Fruit fly (Drosophila melanogaster) whole organism, embryonic: Measurements from ENCODE around the gene UQCR-C2.
A peak's percentile ranks its signal among the peaks of the same experiment; 100 is the strongest.

Experiments
- Adf1 ChIP-seq: fragments of 200-800 bp; sonication (Bioruptor generic); IDR thresholded peaks from 2 replicates; pipeline ENCODE4 v1.3.6; 2022; ENCODE audit warnings: missing biosample characterization, missing genetic modification characterization
- BEAF-32 ChIP-seq: fragments of 200-800 bp; sonication (Bioruptor generic); optimal IDR thresholded peaks from 3 replicates; lab custom pipeline; 2017; ENCODE audit warnings: missing biosample characterization, missing genetic modification characterization, mild to moderate bottlenecking, moderate library complexity, missing genetic modification reagents
- Bdp1 ChIP-seq: fragments of 200-800 bp; sonication (Bioruptor generic); optimal IDR thresholded peaks from 3 replicates; lab custom pipeline; 2016; ENCODE audit warnings: missing biosample characterization, missing genetic modification characterization
- CG10209 ChIP-seq: fragments of 200-800 bp; sonication (Bioruptor generic); optimal IDR thresholded peaks from 3 replicates; lab custom pipeline; 2017; ENCODE audit warnings: missing biosample characterization, mild to moderate bottlenecking, missing genetic modification characterization, missing genetic modification reagents
- CG10274 ChIP-seq: fragments of 200-800 bp; sonication (Bioruptor generic); optimal IDR thresholded peaks from 3 replicates; lab custom pipeline; 2017; ENCODE audit warnings: missing biosample characterization, mild to moderate bottlenecking, missing genetic modification characterization
- CG10565 ChIP-seq: fragments of 200-800 bp; sonication (Bioruptor generic); optimal IDR thresholded peaks from 3 replicates; lab custom pipeline; 2016; ENCODE audit warnings: missing biosample characterization, mild to moderate bottlenecking, missing genetic modification characterization
- CG12744 ChIP-seq: fragments of 200-800 bp; sonication (Bioruptor generic); optimal IDR thresholded peaks from 2 replicates; lab custom pipeline; 2016; ENCODE audit warnings: missing biosample characterization, missing genetic modification characterization
- CG12769 ChIP-seq: fragments of 200-800 bp; sonication (Bioruptor generic); optimal IDR thresholded peaks from 2 replicates; lab custom pipeline; 2019; ENCODE audit warnings: missing biosample characterization, mild to moderate bottlenecking, missing genetic modification characterization, moderate library complexity
- CG13624 ChIP-seq: fragments of 200-800 bp; sonication (Bioruptor generic); optimal IDR thresholded peaks from 2 replicates; lab custom pipeline; 2016; ENCODE audit warnings: missing biosample characterization, missing genetic modification characterization
- CG16779 ChIP-seq: fragments of 200-800 bp; sonication (Bioruptor generic); IDR thresholded peaks from 2 replicates; pipeline ENCODE4 v1.3.6; 2022; ENCODE audit warnings: missing biosample characterization, missing genetic modification characterization
- CG17912 ChIP-seq: fragments of 200-800 bp; sonication (Bioruptor generic); optimal IDR thresholded peaks from 2 replicates; lab custom pipeline; 2018; ENCODE audit warnings: missing biosample characterization, mild to moderate bottlenecking, missing genetic modification characterization
- CG1792 ChIP-seq: fragments of 200-800 bp; sonication (Bioruptor generic); optimal IDR thresholded peaks from 2 replicates; lab custom pipeline; 2016; ENCODE audit warnings: missing biosample characterization, missing genetic modification characterization
- CG18011 ChIP-seq: fragments of 200-800 bp; sonication (Bioruptor generic); optimal IDR thresholded peaks from 2 replicates; lab custom pipeline; 2017; ENCODE audit warnings: missing biosample characterization, missing genetic modification characterization, mild to moderate bottlenecking, moderate library complexity, missing genotype
- CG2202 ChIP-seq: fragments of 200-800 bp; sonication (Bioruptor generic); optimal IDR thresholded peaks from 2 replicates; lab custom pipeline; 2018; ENCODE audit warnings: missing biosample characterization, mild to moderate bottlenecking, missing genetic modification characterization
- CG2712 ChIP-seq: fragments of 200-800 bp; optimal IDR thresholded peaks from 3 replicates; lab custom pipeline; 2019; ENCODE audit warnings: missing biosample characterization, mild to moderate bottlenecking, missing genetic modification characterization, moderate library complexity
- CG31388 ChIP-seq: fragments of 200-800 bp; sonication (Bioruptor generic); optimal IDR thresholded peaks from 2 replicates; lab custom pipeline; 2016; ENCODE audit warnings: missing biosample characterization, missing genetic modification characterization
- CG3163 ChIP-seq: fragments of 200-800 bp; sonication (Bioruptor generic); optimal IDR thresholded peaks from 3 replicates; lab custom pipeline; 2016; ENCODE audit warnings: missing biosample characterization, missing genetic modification characterization
- CG32532 ChIP-seq: fragments of 200-800 bp; sonication (Bioruptor generic); IDR thresholded peaks from 2 replicates; pipeline ENCODE4 v1.3.6; 2022; ENCODE audit warnings: missing biosample characterization, missing genetic modification characterization
- CG34376 ChIP-seq: fragments of 200-800 bp; sonication (Bioruptor generic); optimal IDR thresholded peaks from 2 replicates; lab custom pipeline; 2018; ENCODE audit warnings: missing biosample characterization, mild to moderate bottlenecking, missing genetic modification characterization
- CG4617 ChIP-seq: fragments of 200-800 bp; sonication (Bioruptor generic); optimal IDR thresholded peaks from 3 replicates; lab custom pipeline; 2016; ENCODE audit warnings: missing biosample characterization, missing genetic modification characterization, borderline replicate concordance
- CG4854 ChIP-seq: fragments of 200-800 bp; sonication (Bioruptor generic); optimal IDR thresholded peaks from 2 replicates; lab custom pipeline; 2016; ENCODE audit warnings: missing biosample characterization, missing genetic modification characterization, inconsistent platforms
- CG6254 ChIP-seq: fragments of 200-800 bp; sonication (Bioruptor generic); optimal IDR thresholded peaks from 3 replicates; lab custom pipeline; 2017; ENCODE audit warnings: mild to moderate bottlenecking, missing biosample characterization, missing genetic modification reagents, missing genetic modification characterization
- CG7271 ChIP-seq: fragments of 200-800 bp; sonication (Bioruptor generic); optimal IDR thresholded peaks from 2 replicates; lab custom pipeline; 2018; ENCODE audit warnings: missing biosample characterization, mild to moderate bottlenecking, missing genetic modification characterization, moderate library complexity
- Ets97D ChIP-seq: fragments of 200-800 bp; sonication (Bioruptor generic); optimal IDR thresholded peaks from 3 replicates; lab custom pipeline; 2016; ENCODE audit warnings: missing biosample characterization, missing genetic modification characterization
- Gsc ChIP-seq: fragments of 200-800 bp; sonication (Bioruptor generic); IDR thresholded peaks from 2 replicates; pipeline ENCODE4 v1.3.6; 2022; ENCODE audit warnings: missing biosample characterization, missing genetic modification characterization
- H2.0 ChIP-seq: fragments of 200-800 bp; sonication (Bioruptor generic); IDR thresholded peaks from 2 replicates; pipeline ENCODE4 v1.3.6; 2022; ENCODE audit warnings: missing biosample characterization, missing genetic modification characterization
- Hmr ChIP-seq: fragments of 200-800 bp; sonication (Bioruptor generic); optimal IDR thresholded peaks from 3 replicates; lab custom pipeline; 2017; ENCODE audit warnings: mild to moderate bottlenecking, missing biosample characterization, missing genetic modification reagents, missing genetic modification characterization
- Hr3 ChIP-seq: fragments of 200-800 bp; sonication (Bioruptor generic); optimal IDR thresholded peaks from 3 replicates; lab custom pipeline; 2016; ENCODE audit warnings: missing biosample characterization, missing genetic modification characterization
- NfI ChIP-seq: fragments of 200-800 bp; sonication (Bioruptor generic); optimal IDR thresholded peaks from 3 replicates; lab custom pipeline; 2018; ENCODE audit warnings: missing biosample characterization, mild to moderate bottlenecking, missing genetic modification characterization, moderate library complexity
- Rfx ChIP-seq: fragments of 200-800 bp; sonication (Bioruptor generic); IDR thresholded peaks from 2 replicates; pipeline ENCODE4 v1.3.6; 2022; ENCODE audit warnings: missing biosample characterization, missing genetic modification characterization
- YL-1 ChIP-seq: fragments of 200-800 bp; sonication (Bioruptor generic); optimal IDR thresholded peaks from 3 replicates; lab custom pipeline; 2017; ENCODE audit warnings: missing biosample characterization, mild to moderate bottlenecking, missing genetic modification characterization
- ab ChIP-seq: fragments of 200-800 bp; sonication (Bioruptor generic); optimal IDR thresholded peaks from 2 replicates; lab custom pipeline; 2016; ENCODE audit warnings: missing biosample characterization, missing genetic modification characterization
- ac ChIP-seq: fragments of 200-800 bp; sonication (Bioruptor generic); optimal IDR thresholded peaks from 3 replicates; lab custom pipeline; 2017; ENCODE audit warnings: missing biosample characterization, mild to moderate bottlenecking, missing genetic modification characterization
- caup ChIP-seq: fragments of 200-800 bp; sonication (Bioruptor generic); optimal IDR thresholded peaks from 3 replicates; lab custom pipeline; 2017; ENCODE audit warnings: missing biosample characterization, mild to moderate bottlenecking, missing genetic modification characterization, moderate library complexity; ENCODE audit not compliant: severe bottlenecking
- crc ChIP-seq: fragments of 200-800 bp; sonication (Bioruptor generic); optimal IDR thresholded peaks from 2 replicates; lab custom pipeline; 2016; ENCODE audit warnings: missing biosample characterization, missing genetic modification characterization
- eyg ChIP-seq: fragments of 200-800 bp; sonication (Bioruptor generic); optimal IDR thresholded peaks from 3 replicates; lab custom pipeline; 2016; ENCODE audit warnings: missing biosample characterization, missing genetic modification characterization
- fd96Cb ChIP-seq: fragments of 200-800 bp; sonication (Bioruptor generic); optimal IDR thresholded peaks from 2 replicates; lab custom pipeline; 2018; ENCODE audit warnings: missing biosample characterization, mild to moderate bottlenecking, missing genetic modification characterization, moderate library complexity
- ftz-f1 ChIP-seq: fragments of 200-800 bp; sonication (Bioruptor generic); optimal IDR thresholded peaks from 2 replicates; lab custom pipeline; 2016; ENCODE audit warnings: missing biosample characterization, missing genetic modification characterization
- gsb-n ChIP-seq: fragments of 200-800 bp; sonication (Bioruptor generic); optimal IDR thresholded peaks from 3 replicates; lab custom pipeline; 2018; ENCODE audit warnings: missing biosample characterization, mild to moderate bottlenecking, missing genetic modification characterization
- gt ChIP-seq: fragments of 200-800 bp; sonication (Bioruptor generic); IDR thresholded peaks from 2 replicates; pipeline ENCODE4 v1.3.6; 2022; ENCODE audit warnings: missing biosample characterization, missing genetic modification characterization
- hb ChIP-seq: fragments of 200-800 bp; sonication (Bioruptor generic); IDR thresholded peaks from 3 replicates; pipeline ENCODE4 v1.3.6; 2022; ENCODE audit warnings: missing biosample characterization, missing genetic modification characterization; ENCODE audit not compliant: partially characterized antibody
- kah ChIP-seq: fragments of 200-800 bp; sonication (Bioruptor generic); optimal IDR thresholded peaks from 2 replicates; lab custom pipeline; 2018; ENCODE audit warnings: missing biosample characterization, mild to moderate bottlenecking, missing genetic modification characterization
- kay ChIP-seq: fragments of 200-800 bp; sonication (Bioruptor generic); optimal IDR thresholded peaks from 2 replicates; lab custom pipeline; 2016; ENCODE audit warnings: missing biosample characterization, missing genetic modification characterization
- lab ChIP-seq: fragments of 200-800 bp; sonication (Bioruptor generic); optimal IDR thresholded peaks from 3 replicates; lab custom pipeline; 2017; ENCODE audit warnings: missing biosample characterization, missing genetic modification characterization, mild to moderate bottlenecking, moderate library complexity, missing genetic modification reagents
- odd ChIP-seq: fragments of 200-800 bp; sonication (Bioruptor generic); optimal IDR thresholded peaks from 2 replicates; lab custom pipeline; 2017; ENCODE audit warnings: missing biosample characterization, mild to moderate bottlenecking, missing genetic modification characterization
- pita ChIP-seq: fragments of 200-800 bp; sonication (Bioruptor generic); optimal IDR thresholded peaks from 2 replicates; lab custom pipeline; 2017; ENCODE audit warnings: missing biosample characterization, mild to moderate bottlenecking, missing genetic modification characterization
- prd ChIP-seq, 3 experiments: fragments of >200 bp in 2 of 3; fragments of 200-800 bp in 1 of 3; sonication (Bioruptor generic) in 1 of 3; optimal IDR thresholded peaks in 2 of 3; IDR thresholded peaks in 1 of 3; 2 replicates in 2 of 3; 3 replicates in 1 of 3; pipeline versions ENCODE4 v1.3.6 to Lab custom; 2017 to 2022; ENCODE audit warnings: missing biosample characterization in 1 of 3, missing genetic modification characterization in 1 of 3
- tin ChIP-seq: fragments of 200-800 bp; sonication (Bioruptor generic); optimal IDR thresholded peaks from 3 replicates; lab custom pipeline; 2016; ENCODE audit warnings: missing biosample characterization, missing genetic modification characterization
- unc-4 ChIP-seq: fragments of 200-800 bp; sonication (Bioruptor generic); IDR thresholded peaks from 2 replicates; pipeline ENCODE4 v1.3.6; 2022; ENCODE audit warnings: missing biosample characterization, missing genetic modification characterization; ENCODE audit not compliant: partially characterized antibody

The UQCR-C2 gene

dm6 chr3L:16612152-16612551 is 28.2 kb downstream of the UQCR-C2 start, which contains the start of gene CG4101 (continued):
- TF ChIP-seq Adf1 (GFP tag; lab: Robert Waterston, UW), result peak; percentile 51
- peak; percentile 62 for TF ChIP-seq odd
- peak; percentile 67 for TF ChIP-seq Bdp1 (GFP tag; lab: Kevin White, UChicago)
- TF ChIP-seq ab (GFP tag; lab: Kevin White, UChicago), result peak; percentile 24
- TF ChIP-seq Hr3 (GFP tag; lab: Kevin White, UChicago), result peak; percentile 83
- no peak for TF ChIP-seq gt (GFP tag; lab: Robert Waterston, UW)
- TF ChIP-seq fd96Cb (tag; lab: Kevin White, UChicago), result peak; percentile 59
- peak; percentile 11 for TF ChIP-seq eyg (GFP tag; lab: Kevin White, UChicago)
- TF ChIP-seq CG13624 (GFP tag; lab: Kevin White, UChicago), result peak; percentile 74
- peak; percentile 75 for TF ChIP-seq CG12769 (tag; lab: Kevin White, UChicago)
- TF ChIP-seq gsb-n (tag; lab: Kevin White, UChicago), result peak; percentile 60
- TF ChIP-seq CG10565, result peak; percentile 42
- TF ChIP-seq CG7271 (tag; lab: Kevin White, UChicago), result peak; percentile 67
- TF ChIP-seq Rfx (GFP tag; lab: Robert Waterston, UW), result peak; percentile 83
- peak; percentile 74 for TF ChIP-seq caup (GFP tag; lab: Kevin White, UChicago)
- no peak for TF ChIP-seq prd (optimal IDR thresholded peaks at IDR 0.05; lab: Kevin White, UChicago)
- TF ChIP-seq prd (GFP tag; IDR thresholded peaks at IDR 0.05; lab: Robert Waterston, UW), result peak; percentile 85
- TF ChIP-seq CG3163 (GFP tag; lab: Kevin White, UChicago), result peak; percentile 2
- TF ChIP-seq CG1792 (GFP tag; lab: Kevin White, UChicago), result peak; percentile 33
- TF ChIP-seq CG18011 (GFP tag; lab: Kevin White, UChicago), result peak; percentile 65
- TF ChIP-seq crc (GFP tag; lab: Kevin White, UChicago), result peak; percentile 49
- TF ChIP-seq Gsc (GFP tag; lab: Robert Waterston, UW), result peak; percentile 29; the same call in 1 of the 2 replicates
- peak; percentile 77 for TF ChIP-seq CG34376 (GFP tag; lab: Kevin White, UChicago)
- TF ChIP-seq hb (GFP tag; lab: Robert Waterston, UW), result no peak; the same call in 2 of the 3 replicates
- peak; percentile 52 for TF ChIP-seq CG2202
- TF ChIP-seq lab (GFP tag; lab: Kevin White, UChicago), result peak; percentile 79
- peak; percentile 83 for TF ChIP-seq NfI (GFP tag; lab: Kevin White, UChicago)
- TF ChIP-seq CG6254 (GFP tag; lab: Kevin White, UChicago), result peak; percentile 42
- TF ChIP-seq kay, result peak; percentile 56
- peak; percentile 90 for TF ChIP-seq BEAF-32
- peak; percentile 89 for TF ChIP-seq unc-4 (GFP tag; lab: Robert Waterston, UW)
- TF ChIP-seq CG16779 (GFP tag; lab: Robert Waterston, UW), result 0 out of 2 replicates have a peak, but pooled peaks have one; percentile 13
- peak; percentile 84 for TF ChIP-seq Hmr
- peak; percentile 51 for TF ChIP-seq CG4617 (GFP tag; lab: Kevin White, UChicago)
- TF ChIP-seq H2.0 (GFP tag; lab: Robert Waterston, UW), result peak; percentile 77
- peak; percentile 65 for TF ChIP-seq CG4854 (GFP tag; lab: Kevin White, UChicago)
- peak; percentile 84 for TF ChIP-seq CG32532 (GFP tag; lab: Robert Waterston, UW)
- peak; percentile 79 for TF ChIP-seq Ets97D (GFP tag; lab: Kevin White, UChicago)
- TF ChIP-seq ftz-f1, result peak; percentile 38
- no peak for TF ChIP-seq CG31388 (GFP tag; lab: Kevin White, UChicago)
- TF ChIP-seq CG10274 (GFP tag; lab: Kevin White, UChicago), result no peak
- TF ChIP-seq CG17912 (GFP tag; lab: Kevin White, UChicago), result peak; percentile 63
- TF ChIP-seq kah, result no peak
- no peak for TF ChIP-seq pita (GFP tag; lab: Kevin White, UChicago)
- peak; percentile 79 for TF ChIP-seq YL-1 (GFP tag; lab: Kevin White, UChicago)
- peak; percentile 76 for TF ChIP-seq tin
- peak; percentile 87 for TF ChIP-seq CG2712 (tag; lab: Kevin White, UChicago)
- peak; percentile 74 for TF ChIP-seq CG10209
- TF ChIP-seq CG12744, result peak; percentile 72
- TF ChIP-seq ac (GFP tag; lab: Kevin White, UChicago), result no peak
